Fruit fly (Drosophila melanogaster): Measurements from ENCODE around the gene CG14722.

CG14722 gene

DNA sequence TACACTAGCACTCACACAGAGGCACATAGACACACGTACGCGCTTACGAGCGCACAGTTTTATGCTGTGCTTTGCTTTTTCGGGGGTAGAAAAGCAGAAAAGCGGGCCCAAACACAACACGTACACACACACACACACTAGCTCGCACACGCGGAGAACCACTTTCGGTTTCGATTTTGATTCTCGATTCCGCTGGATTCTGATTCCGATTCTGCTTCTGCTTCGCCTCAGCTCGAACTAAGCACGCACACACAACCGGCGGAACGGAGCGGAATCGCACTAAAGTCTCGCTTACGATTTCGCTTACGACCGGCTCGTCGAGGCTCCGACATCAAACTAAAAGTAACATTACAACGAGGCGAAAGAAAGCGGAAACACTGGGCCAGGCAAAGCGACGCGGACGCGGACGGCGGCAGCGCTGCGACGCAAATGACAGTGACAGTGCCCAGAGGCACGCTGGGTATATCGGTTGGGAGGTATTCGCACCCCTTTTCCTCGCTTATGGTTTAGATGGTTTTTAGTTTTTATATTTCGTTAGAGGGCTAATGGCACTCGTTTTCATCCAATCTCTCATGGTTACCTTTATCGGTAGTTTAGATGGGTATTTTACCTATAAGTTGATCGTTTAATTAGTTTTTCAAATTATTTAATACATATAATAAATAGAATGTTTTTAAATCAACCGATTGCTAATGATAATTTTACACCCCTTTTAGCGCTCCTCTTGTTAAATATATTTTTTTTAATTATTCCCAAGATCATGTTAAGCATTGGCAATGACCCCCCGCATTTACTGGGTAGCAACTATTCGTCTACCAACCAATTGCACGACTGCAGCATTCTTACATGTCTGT lies 36.5 kb downstream of the CG14722 start (continued):
- TF ChIP-seq PHDP (tag; optimal IDR thresholded peaks at IDR 0.05), result peak; percentile 24
- peak; percentile 51 for TF ChIP-seq CG10267 (tag; optimal IDR thresholded peaks at IDR 0.05)
- TF ChIP-seq gt (GFP tag; IDR thresholded peaks at IDR 0.05), result no peak
- peak; percentile 15 for TF ChIP-seq caup (GFP tag; optimal IDR thresholded peaks at IDR 0.05; ENCODE audit: severe bottlenecking)
- TF ChIP-seq D (optimal IDR thresholded peaks at IDR 0.05), result peak; percentile 86
- peak; percentile 75 for TF ChIP-seq D (GFP tag; optimal IDR thresholded peaks at IDR 0.05)
- TF ChIP-seq az2 (GFP tag; optimal IDR thresholded peaks at IDR 0.05), result peak; percentile 80
- peak; percentile 2 for TF ChIP-seq CG3065 (GFP tag; optimal IDR thresholded peaks at IDR 0.05)
- TF ChIP-seq Dbx (GFP tag; IDR thresholded peaks at IDR 0.05), result peak; percentile 59; the same call in 2 of the 3 replicates
- TF ChIP-seq CG14860 (GFP tag; IDR thresholded peaks at IDR 0.05; ENCODE audit: partially characterized antibody), result 0 out of 3 replicates have a peak, but pooled peaks have one; percentile 11
- TF ChIP-seq sr (GFP tag; IDR thresholded peaks at IDR 0.05), result no peak
- no peak for TF ChIP-seq klu (GFP tag; IDR thresholded peaks at IDR 0.05)
- TF ChIP-seq CG10462 (GFP tag; optimal IDR thresholded peaks at IDR 0.05), result peak; percentile 55
- TF ChIP-seq Asciz (GFP tag; optimal IDR thresholded peaks at IDR 0.05), result peak; percentile 77
- peak; percentile 78; the same call in 1 of the 2 replicates for TF ChIP-seq rib (GFP tag; IDR thresholded peaks at IDR 0.05)
- peak; percentile 26; the same call in 2 of the 3 replicates for TF ChIP-seq zfh1 (GFP tag; IDR thresholded peaks at IDR 0.05)
- peak; percentile 79 for TF ChIP-seq gem (tag; optimal IDR thresholded peaks at IDR 0.05)
- TF ChIP-seq Antp (GFP tag; optimal IDR thresholded peaks at IDR 0.05), result peak; percentile 48
- no peak for TF ChIP-seq CG7271 (tag; optimal IDR thresholded peaks at IDR 0.05)
- no peak for TF ChIP-seq mld (GFP tag; IDR thresholded peaks at IDR 0.05; ENCODE audit: partially characterized antibody)
- no peak for TF ChIP-seq fru (optimal IDR thresholded peaks at IDR 0.05)
- no peak for TF ChIP-seq gsb (GFP tag; IDR thresholded peaks at IDR 0.05)
- no peak for TF ChIP-seq schlank (tag; optimal IDR thresholded peaks at IDR 0.05)
- peak; percentile 27 for TF ChIP-seq CG4617 (GFP tag; optimal IDR thresholded peaks at IDR 0.05; ENCODE audit: borderline replicate concordance)
- peak; percentile 99 for TF ChIP-seq D19B (GFP tag; optimal IDR thresholded peaks at IDR 0.05)
- TF ChIP-seq CG5953 (GFP tag; IDR thresholded peaks at IDR 0.05), result peak; percentile 51; the same call in 1 of the 2 replicates
- TF ChIP-seq unc-4 (GFP tag; IDR thresholded peaks at IDR 0.05; ENCODE audit: partially characterized antibody), result 0 out of 2 replicates have a peak, but pooled peaks have one; percentile 27
- TF ChIP-seq CG2199 (GFP tag; IDR thresholded peaks at IDR 0.05), result peak; percentile 95
- TF ChIP-seq ash1 (GFP tag; optimal IDR thresholded peaks at IDR 0.05), result no peak
- TF ChIP-seq Sry-β (GFP tag; optimal IDR thresholded peaks at IDR 0.05), result no peak
- TF ChIP-seq disco-r (GFP tag; optimal IDR thresholded peaks at IDR 0.05), result no peak
- TF ChIP-seq CG17802 (tag; optimal IDR thresholded peaks at IDR 0.05), result peak; percentile 0
- TF ChIP-seq Fer1 (GFP tag; optimal IDR thresholded peaks at IDR 0.05), result peak; percentile 57
- peak; percentile 6 for TF ChIP-seq Mad (GFP tag; optimal IDR thresholded peaks at IDR 0.05)
- TF ChIP-seq corto (GFP tag; optimal IDR thresholded peaks at IDR 0.05), result peak; percentile 4
- TF ChIP-seq Rfx (GFP tag; IDR thresholded peaks at IDR 0.05), result peak; percentile 50; the same call in 1 of the 2 replicates
- peak; percentile 7 for TF ChIP-seq CG11398 (GFP tag; optimal IDR thresholded peaks at IDR 0.05)
- peak; percentile 37 for TF ChIP-seq CG18011 (GFP tag; optimal IDR thresholded peaks at IDR 0.05)
- peak; percentile 23 for TF ChIP-seq CG2875 (GFP tag; optimal IDR thresholded peaks at IDR 0.05)
- TF ChIP-seq ato (GFP tag; IDR thresholded peaks at IDR 0.05; ENCODE audit: partially characterized antibody), result peak; percentile 59; the same call in 1 of the 2 replicates
- no peak for TF ChIP-seq prd (optimal IDR thresholded peaks at IDR 0.05)
- peak; percentile 68; the same call in 2 of the 3 replicates for TF ChIP-seq prd (GFP tag; IDR thresholded peaks at IDR 0.05)
- TF ChIP-seq sob (GFP tag; IDR thresholded peaks at IDR 0.05), result peak; percentile 49; the same call in 1 of the 2 replicates
- peak; percentile 43 for TF ChIP-seq CG8089 (GFP tag; optimal IDR thresholded peaks at IDR 0.05)
- TF ChIP-seq CG10366 (GFP tag; IDR thresholded peaks at IDR 0.05), result peak; percentile 22; the same call in 1 of the 2 replicates
- peak; percentile 71 for TF ChIP-seq aop (GFP tag; IDR thresholded peaks at IDR 0.05)
- peak; percentile 64; the same call in 1 of the 2 replicates for TF ChIP-seq chm (GFP tag; IDR thresholded peaks at IDR 0.05)
- TF ChIP-seq trh (GFP tag; optimal IDR thresholded peaks at IDR 0.05), result no peak
